Worm (Caenorhabditis elegans) whole organism, late embryonic: ENCODE results near the gene bath-33.

Experiments used
- C08G9.2 ChIP-seq: sonication (generic microtip); optimal IDR thresholded peaks from 2 replicates; lab custom pipeline; 2016; ENCODE audit warnings: mild to moderate bottlenecking, missing genetic modification characterization, moderate library complexity, missing compliant biosample characterization
- C38D4.7 ChIP-seq: fragments of 200-800 bp; sonication (Bioruptor generic); optimal IDR thresholded peaks from 2 replicates; lab custom pipeline; 2018; ENCODE audit warnings: mild to moderate bottlenecking, missing genetic modification characterization, moderate library complexity, missing compliant biosample characterization
- K02D7.2 ChIP-seq: sonication (generic microtip); optimal IDR thresholded peaks from 2 replicates; lab custom pipeline; 2017; ENCODE audit warnings: mild to moderate bottlenecking, missing genetic modification characterization, missing compliant biosample characterization
- T23F11.4 ChIP-seq: fragments of 200-800 bp; sonication (Bioruptor generic); optimal IDR thresholded peaks from 2 replicates; lab custom pipeline; 2018; ENCODE audit warnings: mild to moderate bottlenecking, missing genetic modification characterization, missing compliant biosample characterization
- ahr-1 ChIP-seq: sonication (generic microtip); optimal IDR thresholded peaks from 2 replicates; lab custom pipeline; 2016; ENCODE audit warnings: missing genetic modification characterization, missing compliant biosample characterization
- ama-1 ChIP-seq: fragments of 150-350 bp; optimal IDR thresholded peaks from 2 replicates; lab custom pipeline; 2014
- ceh-18 ChIP-seq: sonication (generic microtip); optimal IDR thresholded peaks from 2 replicates; lab custom pipeline; 2016; ENCODE audit warnings: missing genetic modification characterization, missing compliant biosample characterization
- ceh-19 ChIP-seq: fragments of 200-800 bp; sonication (Bioruptor generic); optimal IDR thresholded peaks from 2 replicates; lab custom pipeline; 2018; ENCODE audit warnings: mild to moderate bottlenecking, missing genetic modification characterization, missing compliant biosample characterization
- ceh-24 ChIP-seq: sonication (generic microtip); optimal IDR thresholded peaks from 2 replicates; lab custom pipeline; 2016; ENCODE audit warnings: mild to moderate bottlenecking, missing genetic modification characterization, missing compliant biosample characterization
- ceh-31 ChIP-seq: sonication (generic microtip); optimal IDR thresholded peaks from 2 replicates; lab custom pipeline; 2016; ENCODE audit warnings: missing genetic modification characterization, missing compliant biosample characterization
- ceh-48 ChIP-seq: sonication (generic microtip); optimal IDR thresholded peaks from 2 replicates; lab custom pipeline; 2016; ENCODE audit warnings: missing genetic modification characterization, inconsistent platforms, missing compliant biosample characterization
- ceh-6 ChIP-seq: fragments of 200-800 bp; sonication (Bioruptor generic); optimal IDR thresholded peaks from 2 replicates; lab custom pipeline; 2018; ENCODE audit warnings: mild to moderate bottlenecking, missing genetic modification characterization, missing compliant biosample characterization
- ceh-9 ChIP-seq: sonication (generic microtip); optimal IDR thresholded peaks from 2 replicates; lab custom pipeline; 2016; ENCODE audit warnings: mild to moderate bottlenecking, missing genetic modification characterization, inconsistent platforms, missing compliant biosample characterization
- elt-2 ChIP-seq: sonication (generic microtip); optimal IDR thresholded peaks from 2 replicates; lab custom pipeline; 2016; ENCODE audit warnings: missing genetic modification reagents, missing genetic modification characterization, missing compliant biosample characterization
- fax-1 ChIP-seq: sonication (generic microtip); optimal IDR thresholded peaks from 2 replicates; lab custom pipeline; 2016; ENCODE audit warnings: missing genotype, missing genetic modification characterization, missing compliant biosample characterization
- fkh-10 ChIP-seq: fragments of 150-350 bp; optimal IDR thresholded peaks from 2 replicates; lab custom pipeline; 2014; ENCODE audit warnings: missing biosample characterization, missing genetic modification reagents, missing genetic modification characterization
- fkh-6 ChIP-seq: sonication (generic microtip); optimal IDR thresholded peaks from 2 replicates; lab custom pipeline; 2016; ENCODE audit warnings: missing genetic modification characterization, missing compliant biosample characterization
- gmeb-2 ChIP-seq: sonication (generic microtip); optimal IDR thresholded peaks from 2 replicates; lab custom pipeline; 2016; ENCODE audit warnings: missing genetic modification characterization, inconsistent platforms, missing compliant biosample characterization
- hlh-13 ChIP-seq: fragments of 200-800 bp; sonication (Bioruptor generic); optimal IDR thresholded peaks from 2 replicates; lab custom pipeline; 2018; ENCODE audit warnings: mild to moderate bottlenecking, missing genetic modification characterization, missing compliant biosample characterization
- hlh-15 ChIP-seq: sonication (generic microtip); optimal IDR thresholded peaks from 2 replicates; lab custom pipeline; 2016; ENCODE audit warnings: missing genetic modification characterization, missing compliant biosample characterization
- hlh-30 ChIP-seq: sonication (generic microtip); optimal IDR thresholded peaks from 2 replicates; lab custom pipeline; 2017; ENCODE audit warnings: antibody characterized with exemption, missing genetic modification characterization, missing compliant biosample characterization; ENCODE audit not compliant: insufficient read depth
- lim-6 ChIP-seq: sonication (generic microtip); optimal IDR thresholded peaks from 2 replicates; lab custom pipeline; 2016; ENCODE audit warnings: missing genetic modification characterization, missing compliant biosample characterization
- madf-2 ChIP-seq: sonication (generic microtip); optimal IDR thresholded peaks from 2 replicates; lab custom pipeline; 2017; ENCODE audit warnings: missing genetic modification characterization, missing compliant biosample characterization
- nhr-11 ChIP-seq: fragments of 150-350 bp; optimal IDR thresholded peaks from 2 replicates; lab custom pipeline; 2014; ENCODE audit warnings: missing biosample characterization, missing genetic modification characterization
- npax-4 ChIP-seq: sonication (generic microtip); optimal IDR thresholded peaks from 2 replicates; lab custom pipeline; 2016; ENCODE audit warnings: missing genetic modification characterization, missing compliant biosample characterization
- odd-2 ChIP-seq: sonication (generic microtip); optimal IDR thresholded peaks from 2 replicates; lab custom pipeline; 2017; ENCODE audit warnings: antibody characterized with exemption, mild to moderate bottlenecking, missing genetic modification characterization, missing compliant biosample characterization
- pag-3 ChIP-seq: sonication (generic microtip); optimal IDR thresholded peaks from 2 replicates; lab custom pipeline; 2016; ENCODE audit warnings: missing compliant biosample characterization, missing genetic modification characterization, borderline replicate concordance
- pax-1 ChIP-seq: fragments of 150-350 bp; optimal IDR thresholded peaks from 2 replicates; lab custom pipeline; 2014; ENCODE audit warnings: missing biosample characterization, missing genetic modification characterization
- pha-4 ChIP-seq: fragments of 150-350 bp; optimal IDR thresholded peaks from 2 replicates; lab custom pipeline; 2018; ENCODE audit warnings: missing biosample characterization, missing genetic modification reagents, missing genetic modification characterization
- pqm-1 ChIP-seq: sonication (generic microtip); optimal IDR thresholded peaks from 2 replicates; lab custom pipeline; 2016; ENCODE audit warnings: missing genetic modification characterization, missing compliant biosample characterization
- ref-2 ChIP-seq: sonication (generic microtip); optimal IDR thresholded peaks from 2 replicates; lab custom pipeline; 2016; ENCODE audit warnings: missing genetic modification characterization, missing compliant biosample characterization
- rnt-1 ChIP-seq: sonication (generic microtip); optimal IDR thresholded peaks from 2 replicates; lab custom pipeline; 2016; ENCODE audit warnings: missing genetic modification characterization, missing compliant biosample characterization
- sox-4 ChIP-seq: sonication (generic microtip); optimal IDR thresholded peaks from 2 replicates; lab custom pipeline; 2017; ENCODE audit warnings: mild to moderate bottlenecking, missing genetic modification characterization, inconsistent platforms, missing compliant biosample characterization
- syd-9 ChIP-seq: sonication (generic microtip); optimal IDR thresholded peaks from 2 replicates; lab custom pipeline; 2016; ENCODE audit warnings: mild to moderate bottlenecking, missing genetic modification characterization, moderate library complexity, missing compliant biosample characterization
- tbx-7 ChIP-seq: sonication (generic microtip); optimal IDR thresholded peaks from 2 replicates; lab custom pipeline; 2016; ENCODE audit warnings: missing genotype, missing genetic modification characterization, missing compliant biosample characterization
- ttx-3 ChIP-seq: sonication (generic microtip); optimal IDR thresholded peaks from 2 replicates; lab custom pipeline; 2016; ENCODE audit warnings: missing genetic modification reagents, missing genetic modification characterization, missing compliant biosample characterization
- unc-3 ChIP-seq, 2 experiments: fragments of 200-800 bp in 1 of 2; sonication (Bioruptor generic) in 1 of 2; sonication (generic microtip) in 1 of 2; conservative IDR thresholded peaks in 1 of 2; optimal IDR thresholded peaks in 1 of 2; 2 replicates each; pipeline versions ENCODE4 v1.3.6 to Lab custom; 2016 to 2022; ENCODE audit warnings: missing compliant biosample characterization in 2 of 2, missing genetic modification characterization in 2 of 2, missing genetic modification reagents in 1 of 2
- unc-42 ChIP-seq: sonication (generic microtip); optimal IDR thresholded peaks from 2 replicates; lab custom pipeline; 2016; ENCODE audit warnings: missing genotype, missing genetic modification characterization, missing compliant biosample characterization
- unc-55 ChIP-seq: sonication (generic microtip); optimal IDR thresholded peaks from 2 replicates; lab custom pipeline; 2017; ENCODE audit warnings: missing biosample characterization, missing genetic modification reagents, missing genetic modification characterization
- unc-86 ChIP-seq: sonication (generic microtip); optimal IDR thresholded peaks from 2 replicates; lab custom pipeline; 2016; ENCODE audit warnings: missing genetic modification characterization, missing compliant biosample characterization
- zip-5 ChIP-seq: sonication (generic microtip); optimal IDR thresholded peaks from 2 replicates; lab custom pipeline; 2016; ENCODE audit warnings: missing genetic modification characterization, missing compliant biosample characterization
- ztf-16 ChIP-seq: sonication (generic microtip); optimal IDR thresholded peaks from 2 replicates; lab custom pipeline; 2017; ENCODE audit warnings: missing genetic modification characterization, missing compliant biosample characterization

Gene bath-33

DNA sequence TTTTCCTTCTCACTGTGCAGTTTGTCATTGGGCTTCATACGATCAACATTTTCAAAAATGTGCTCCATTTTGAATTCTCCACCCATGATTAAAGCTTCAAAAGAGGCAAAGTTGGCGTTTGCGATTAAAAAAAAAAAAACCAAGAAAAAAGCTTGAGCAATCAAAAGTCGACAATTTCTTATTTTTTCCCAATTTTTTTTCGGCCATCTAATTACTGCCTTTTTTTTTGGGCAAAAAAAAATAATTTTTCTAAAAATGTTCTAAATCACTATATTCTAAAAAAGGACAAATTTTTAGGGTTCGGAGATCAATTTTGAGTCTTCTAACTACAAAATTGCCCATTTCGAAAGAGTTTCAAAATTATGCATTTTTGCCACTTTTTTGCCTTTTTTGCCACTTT, 29.9 kb downstream of the bath-33 start, which contains the start of gene K05F6.10:
Gene K05F6.10 (minus strand): TSS at position 101 of the 400 bp plus-strand sequence.
- no peak for TF ChIP-seq ceh-19 (GFP tag; lab: Kevin White, UChicago)
- TF ChIP-seq syd-9 (tag; lab: Kevin White, UChicago): no peak
- no peak for TF ChIP-seq K02D7.2 (tag; lab: Kevin White, UChicago)
- TF ChIP-seq lim-6 (tag; lab: Kevin White, UChicago): no peak
- TF ChIP-seq unc-55 (GFP tag; lab: Kevin White, UChicago): no peak
- TF ChIP-seq pag-3 (tag; lab: Kevin White, UChicago): no peak
- no peak for TF ChIP-seq odd-2

DNA sequence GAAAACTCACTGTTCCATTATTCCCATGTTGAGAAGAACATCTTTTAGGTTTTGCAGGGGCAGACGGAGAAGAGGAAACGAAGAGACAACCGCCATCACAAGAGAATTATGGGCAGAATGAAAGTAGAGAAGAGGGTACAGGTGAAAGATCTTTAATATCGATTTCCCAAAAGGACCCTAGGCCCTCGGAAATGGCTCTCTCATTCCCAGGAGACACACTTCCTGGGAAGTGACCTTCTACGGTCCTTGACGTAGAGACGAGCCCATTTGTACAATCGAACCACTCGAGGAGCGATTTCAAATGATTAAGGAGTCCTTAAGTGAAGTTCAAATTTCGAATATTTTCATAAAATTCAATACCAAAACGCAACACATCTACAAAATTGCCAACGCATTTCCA, 34.9 kb downstream of the bath-33 start, which contains the start of gene fbxb-46:
Gene fbxb-46 (minus strand): TSS at position 101 of the 400 bp plus-strand sequence.
- TF ChIP-seq madf-2 (tag; lab: Kevin White, UChicago) (no peak), pax-1 (tag; lab: Kevin White, UChicago) (no peak), C08G9.2 (no peak), syd-9 (tag; lab: Kevin White, UChicago) (no peak), pag-3 (tag; lab: Kevin White, UChicago) (no peak), ref-2 (tag; lab: Kevin White, UChicago) (no peak), ama-1 (lab: Kevin White, UChicago) (no peak), hlh-13 (no peak)

DNA sequence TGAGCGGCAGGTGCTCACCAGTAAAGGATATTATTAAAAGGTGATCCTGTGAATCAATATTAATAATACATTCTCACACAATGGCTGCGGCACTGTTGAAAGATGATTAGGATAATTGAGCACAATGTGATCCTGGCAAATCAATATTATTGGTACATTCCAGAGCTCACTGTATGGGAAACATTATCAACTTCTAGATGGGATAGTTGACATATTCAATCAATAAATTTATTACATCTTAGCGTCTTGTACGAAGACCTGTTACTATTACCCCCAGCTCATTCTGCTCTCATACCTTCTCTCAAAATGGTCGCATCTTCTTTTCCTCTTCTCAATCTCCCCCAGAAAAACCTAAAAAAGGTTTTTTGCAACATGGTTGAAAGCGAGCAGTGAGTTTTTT, 37.8 kb downstream of the bath-33 start, which contains the start of gene fbxb-49:
Gene fbxb-49 (plus strand): TSS at position 301 of the 400 bp plus-strand sequence.
- TF ChIP-seq unc-42 (tag; lab: Kevin White, UChicago) (no peak), fax-1 (tag; lab: Kevin White, UChicago) (no peak), hlh-15 (tag; lab: Kevin White, UChicago) (no peak), C38D4.7 (GFP tag; lab: Kevin White, UChicago) (no peak), tbx-7 (tag; lab: Kevin White, UChicago) (no peak), ceh-31 (tag; lab: Kevin White, UChicago) (no peak), sox-4 (no peak), hlh-30 (tag; lab: Kevin White, UChicago) (no peak), T23F11.4 (GFP tag; lab: Kevin White, UChicago) (no peak), ceh-9 (tag; lab: Kevin White, UChicago) (no peak), lim-6 (tag; lab: Kevin White, UChicago) (no peak)

DNA sequence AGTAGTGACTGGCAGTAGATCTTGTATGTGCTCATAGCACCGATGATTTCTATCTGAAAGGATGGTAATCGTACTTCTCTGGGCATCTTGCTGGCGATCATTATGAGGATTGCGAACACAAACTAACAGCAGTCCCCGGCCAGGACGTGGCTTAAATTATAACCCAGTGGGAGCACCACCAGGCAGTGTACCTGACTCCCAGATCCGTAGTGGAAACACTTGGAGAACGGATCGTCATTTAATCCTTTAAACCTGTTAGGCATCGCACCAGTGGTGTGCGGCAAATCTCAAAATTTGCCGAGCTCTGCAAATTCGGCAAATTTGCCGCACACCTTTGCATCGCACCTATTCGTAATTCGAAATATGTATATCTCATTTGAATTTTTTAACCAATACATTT, 38.3 kb downstream of the bath-33 start, which contains the start of gene K05F6.8:
Gene K05F6.8 (minus strand): TSS at position 101 of the 400 bp plus-strand sequence.
- TF ChIP-seq odd-2 (no peak), rnt-1 (tag; lab: Kevin White, UChicago) (no peak), ceh-9 (tag; lab: Kevin White, UChicago) (no peak), gmeb-2 (tag; lab: Kevin White, UChicago) (no peak), unc-3 (GFP tag; conservative IDR thresholded peaks at IDR 0.05; lab: Robert Waterston, UW) (no peak), unc-3 (tag; optimal IDR thresholded peaks at IDR 0.05; lab: Kevin White, UChicago) (no peak), T23F11.4 (GFP tag; lab: Kevin White, UChicago) (no peak), zip-5 (no peak), unc-86 (no peak), C38D4.7 (GFP tag; lab: Kevin White, UChicago) (no peak), tbx-7 (tag; lab: Kevin White, UChicago) (no peak), ceh-24 (no peak), ceh-48 (tag; lab: Kevin White, UChicago) (no peak), lim-6 (tag; lab: Kevin White, UChicago) (no peak), hlh-15 (tag; lab: Kevin White, UChicago) (no peak), npax-4 (tag; lab: Kevin White, UChicago) (no peak), fkh-6 (tag; lab: Kevin White, UChicago) (no peak)

DNA sequence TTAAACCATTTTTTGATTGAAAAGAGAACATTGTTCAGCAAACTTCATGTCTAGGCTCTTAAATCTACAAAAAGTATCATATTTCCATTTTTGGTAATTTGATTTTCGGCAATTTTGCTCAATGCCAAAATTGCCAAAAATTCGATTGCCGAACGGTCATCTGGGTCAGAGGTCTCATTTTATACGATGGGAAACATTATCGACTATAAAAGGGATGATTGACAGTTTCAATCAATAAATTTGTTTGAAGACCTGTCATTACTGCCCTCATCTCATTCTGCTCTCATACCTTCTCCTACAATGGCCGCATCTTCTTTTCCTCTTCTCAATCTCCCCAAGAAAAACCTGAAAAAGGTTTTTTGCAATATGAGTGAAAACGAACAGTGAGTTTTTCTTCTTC, 44.1 kb downstream of the bath-33 start, which contains the start of gene K05F6.14:
Gene K05F6.14 (plus strand): TSS at position 301 of the 400 bp plus-strand sequence.
- TF ChIP-seq gmeb-2 (tag; lab: Kevin White, UChicago) (no peak), ama-1 (lab: Kevin White, UChicago) (no peak), rnt-1 (tag; lab: Kevin White, UChicago) (no peak), pax-1 (tag; lab: Kevin White, UChicago) (no peak), T23F11.4 (GFP tag; lab: Kevin White, UChicago) (no peak), elt-2 (tag; lab: Kevin White, UChicago) (no peak), pqm-1 (tag; lab: Kevin White, UChicago) (no peak), nhr-11 (tag; lab: Kevin White, UChicago) (no peak), pha-4 (tag; lab: Kevin White, UChicago) (no peak), ceh-6 (GFP tag; lab: Kevin White, UChicago) (no peak), ztf-16 (tag; lab: Kevin White, UChicago) (no peak), fkh-10 (GFP tag; lab: Kevin White, UChicago) (no peak), ttx-3 (tag; lab: Kevin White, UChicago) (no peak), syd-9 (tag; lab: Kevin White, UChicago) (no peak), ceh-31 (tag; lab: Kevin White, UChicago) (no peak), ahr-1 (tag; lab: Kevin White, UChicago) (no peak), ceh-18 (tag; lab: Kevin White, UChicago) (no peak)
